Fruit fly (Drosophila melanogaster) whole organism, embryonic: ENCODE measurements around the gene prt.
A peak's percentile ranks its signal among the peaks of the same experiment; 100 is the strongest.

ENCODE experiments used
- Atf6 ChIP-seq: fragments of 200-800 bp; sonication (Bioruptor generic); IDR thresholded peaks from 2 replicates; pipeline ENCODE4 v1.3.6; 2022; ENCODE audit warnings: missing biosample characterization, missing genetic modification characterization
- Awh ChIP-seq: fragments of 200-800 bp; sonication (Bioruptor generic); IDR thresholded peaks from 2 replicates; pipeline ENCODE4, ENCODE4 v1.3.6; 2022; ENCODE audit warnings: missing biosample characterization, missing genetic modification characterization
- CG10565 ChIP-seq: fragments of 200-800 bp; sonication (Bioruptor generic); optimal IDR thresholded peaks from 3 replicates; lab custom pipeline; 2016; ENCODE audit warnings: missing biosample characterization, mild to moderate bottlenecking, missing genetic modification characterization
- CG11247 ChIP-seq: fragments of 200-800 bp; sonication (Bioruptor generic); IDR thresholded peaks from 2 replicates; pipeline ENCODE4 v1.3.6; 2022; ENCODE audit warnings: missing biosample characterization, missing genetic modification characterization
- CG12219 ChIP-seq: fragments of 200-800 bp; sonication (Bioruptor generic); optimal IDR thresholded peaks from 3 replicates; lab custom pipeline; 2018; ENCODE audit warnings: missing biosample characterization, mild to moderate bottlenecking, missing genetic modification characterization
- CG12391 ChIP-seq: fragments of 200-800 bp; sonication (Bioruptor generic); optimal IDR thresholded peaks from 3 replicates; lab custom pipeline; 2018; ENCODE audit warnings: missing biosample characterization, mild to moderate bottlenecking, missing genetic modification characterization, moderate library complexity
- CG13123 ChIP-seq: fragments of 200-800 bp; sonication (Bioruptor generic); optimal IDR thresholded peaks from 2 replicates; lab custom pipeline; 2016; ENCODE audit warnings: missing biosample characterization, missing genetic modification characterization
- CG13287 ChIP-seq: fragments of 200-800 bp; sonication (Bioruptor generic); IDR thresholded peaks from 2 replicates; pipeline ENCODE4 v1.3.6; 2022; ENCODE audit warnings: missing biosample characterization, missing genetic modification characterization; ENCODE audit not compliant: partially characterized antibody
- CG13624 ChIP-seq: fragments of 200-800 bp; sonication (Bioruptor generic); optimal IDR thresholded peaks from 2 replicates; lab custom pipeline; 2016; ENCODE audit warnings: missing biosample characterization, missing genetic modification characterization
- CG14014 ChIP-seq: fragments of 200-800 bp; sonication (Bioruptor generic); IDR thresholded peaks from 2 replicates; pipeline ENCODE4 v1.3.6; 2022; ENCODE audit warnings: missing biosample characterization, missing genetic modification characterization
- CG15011 ChIP-seq: fragments of 200-800 bp; sonication (Bioruptor generic); optimal IDR thresholded peaks from 3 replicates; lab custom pipeline; 2018; ENCODE audit warnings: missing biosample characterization, mild to moderate bottlenecking, missing genetic modification characterization
- CG15073 ChIP-seq: fragments of 200-800 bp; sonication (Bioruptor generic); optimal IDR thresholded peaks from 2 replicates; lab custom pipeline; 2016; ENCODE audit warnings: missing biosample characterization, missing genetic modification characterization
- CG16813 ChIP-seq: fragments of 200-800 bp; sonication (Bioruptor generic); IDR thresholded peaks from 3 replicates; pipeline ENCODE4 v1.3.6; 2022; ENCODE audit warnings: missing biosample characterization, missing genetic modification characterization; ENCODE audit not compliant: partially characterized antibody
- CG1792 ChIP-seq: fragments of 200-800 bp; sonication (Bioruptor generic); optimal IDR thresholded peaks from 2 replicates; lab custom pipeline; 2016; ENCODE audit warnings: missing biosample characterization, missing genetic modification characterization
- CG18011 ChIP-seq: fragments of 200-800 bp; sonication (Bioruptor generic); optimal IDR thresholded peaks from 2 replicates; lab custom pipeline; 2017; ENCODE audit warnings: missing biosample characterization, missing genetic modification characterization, mild to moderate bottlenecking, moderate library complexity, missing genotype
- CG30020 ChIP-seq: fragments of 200-800 bp; optimal IDR thresholded peaks from 2 replicates; lab custom pipeline; 2019; ENCODE audit warnings: missing biosample characterization, mild to moderate bottlenecking, missing genetic modification characterization, moderate library complexity
- CG30431 ChIP-seq: fragments of 200-800 bp; sonication (Bioruptor generic); optimal IDR thresholded peaks from 2 replicates; lab custom pipeline; 2017; ENCODE audit warnings: missing biosample characterization, missing genetic modification characterization
- CG3163 ChIP-seq: fragments of 200-800 bp; sonication (Bioruptor generic); optimal IDR thresholded peaks from 3 replicates; lab custom pipeline; 2016; ENCODE audit warnings: missing biosample characterization, missing genetic modification characterization
- CG33213 ChIP-seq: fragments of 200-800 bp; sonication (Bioruptor generic); optimal IDR thresholded peaks from 3 replicates; lab custom pipeline; 2016; ENCODE audit warnings: missing biosample characterization, missing genetic modification characterization
- CG3407 ChIP-seq: fragments of 200-800 bp; sonication (Bioruptor generic); optimal IDR thresholded peaks from 2 replicates; lab custom pipeline; 2018; ENCODE audit warnings: missing biosample characterization, mild to moderate bottlenecking, missing genetic modification characterization
- CG6765 ChIP-seq: fragments of 200-800 bp; sonication (Bioruptor generic); optimal IDR thresholded peaks from 3 replicates; lab custom pipeline; 2017; ENCODE audit warnings: missing biosample characterization, mild to moderate bottlenecking, missing genetic modification characterization
- CG7839 ChIP-seq: fragments of 200-800 bp; sonication (Bioruptor generic); optimal IDR thresholded peaks from 3 replicates; lab custom pipeline; 2018; ENCODE audit warnings: missing biosample characterization, mild to moderate bottlenecking, missing genetic modification characterization, moderate library complexity
- CG7928 ChIP-seq: fragments of 200-800 bp; sonication (Bioruptor generic); optimal IDR thresholded peaks from 2 replicates; lab custom pipeline; 2017; ENCODE audit warnings: missing biosample characterization, mild to moderate bottlenecking, missing genetic modification characterization
- Dp ChIP-seq: fragments of 200-800 bp; sonication (Bioruptor generic); optimal IDR thresholded peaks from 2 replicates; lab custom pipeline; 2018; ENCODE audit warnings: missing biosample characterization, mild to moderate bottlenecking, missing genetic modification characterization, moderate library complexity
- Drgx ChIP-seq: fragments of 200-800 bp; sonication (Bioruptor generic); IDR thresholded peaks from 2 replicates; pipeline ENCODE4 v1.3.6; 2022; ENCODE audit warnings: missing biosample characterization, missing genetic modification characterization
- GATAe ChIP-seq: fragments of 200-800 bp; sonication (Bioruptor generic); conservative IDR thresholded peaks from 2 replicates; pipeline ENCODE4 v1.3.6; 2022; ENCODE audit warnings: missing biosample characterization, missing genetic modification characterization
- Hey ChIP-seq: fragments of 200-800 bp; sonication (Bioruptor generic); optimal IDR thresholded peaks from 3 replicates; lab custom pipeline; 2018; ENCODE audit warnings: missing biosample characterization, mild to moderate bottlenecking, missing genetic modification characterization
- Mrtf ChIP-seq: fragments of 200-800 bp; sonication (Bioruptor generic); IDR thresholded peaks from 3 replicates; pipeline ENCODE4 v1.3.6; 2022; ENCODE audit warnings: missing biosample characterization, missing genetic modification characterization
- Opbp ChIP-seq: fragments of 200-800 bp; sonication (Bioruptor generic); IDR thresholded peaks from 3 replicates; pipeline ENCODE4 v1.3.6; 2022; ENCODE audit warnings: missing biosample characterization, missing genetic modification characterization; ENCODE audit not compliant: partially characterized antibody
- Ptx1 ChIP-seq: fragments of 200-800 bp; sonication (Bioruptor generic); IDR thresholded peaks from 2 replicates; pipeline ENCODE4 v1.3.6; 2022; ENCODE audit warnings: missing biosample characterization, missing genetic modification characterization
- Sry-δ ChIP-seq: fragments of 200-800 bp; sonication (Bioruptor generic); optimal IDR thresholded peaks from 2 replicates; lab custom pipeline; 2016; ENCODE audit warnings: missing biosample characterization, missing genetic modification characterization
- bsh ChIP-seq, 2 experiments: fragments of 200-800 bp; sonication (Bioruptor generic); optimal IDR thresholded peaks; 2 replicates each; lab custom pipeline; 2017 to 2018; ENCODE audit warnings: mild to moderate bottlenecking in 2 of 2, missing biosample characterization in 2 of 2, missing genetic modification characterization in 2 of 2, moderate library complexity in 1 of 2
- cato ChIP-seq: fragments of 200-800 bp; sonication (Bioruptor generic); optimal IDR thresholded peaks from 2 replicates; lab custom pipeline; 2016; ENCODE audit warnings: missing biosample characterization, missing genetic modification characterization, borderline replicate concordance
- croc ChIP-seq: fragments of 200-800 bp; sonication (Bioruptor generic); conservative IDR thresholded peaks from 3 replicates; pipeline ENCODE4 v1.3.6; 2022; ENCODE audit warnings: missing biosample characterization, missing genetic modification characterization
- exex ChIP-seq: fragments of 200-800 bp; sonication (Bioruptor generic); optimal IDR thresholded peaks from 4 replicates; lab custom pipeline; 2018; ENCODE audit warnings: missing biosample characterization, mild to moderate bottlenecking, missing genetic modification characterization, moderate library complexity
- fd64A ChIP-seq: fragments of 200-800 bp; sonication (Bioruptor generic); optimal IDR thresholded peaks from 3 replicates; lab custom pipeline; 2018; ENCODE audit warnings: missing biosample characterization, mild to moderate bottlenecking, missing genetic modification characterization
- gce ChIP-seq: fragments of 200-800 bp; sonication (Bioruptor generic); IDR thresholded peaks from 3 replicates; pipeline ENCODE4 v1.3.6; 2022; ENCODE audit warnings: missing biosample characterization, missing genetic modification characterization
- hbn ChIP-seq: fragments of 200-800 bp; sonication (Bioruptor generic); IDR thresholded peaks from 2 replicates; pipeline ENCODE4 v1.3.6; 2022; ENCODE audit warnings: missing biosample characterization, missing genetic modification characterization; ENCODE audit not compliant: partially characterized antibody
- inv ChIP-seq: fragments of 200-800 bp; sonication (Bioruptor generic); IDR thresholded peaks from 2 replicates; pipeline ENCODE4 v1.3.6; 2022; ENCODE audit warnings: missing biosample characterization, missing genetic modification characterization; ENCODE audit not compliant: partially characterized antibody
- kay ChIP-seq: fragments of 200-800 bp; sonication (Bioruptor generic); optimal IDR thresholded peaks from 2 replicates; lab custom pipeline; 2016; ENCODE audit warnings: missing biosample characterization, missing genetic modification characterization
- odd ChIP-seq: fragments of 200-800 bp; sonication (Bioruptor generic); optimal IDR thresholded peaks from 2 replicates; lab custom pipeline; 2017; ENCODE audit warnings: missing biosample characterization, mild to moderate bottlenecking, missing genetic modification characterization
- slbo ChIP-seq: fragments of 200-800 bp; sonication (Bioruptor generic); IDR thresholded peaks from 2 replicates; pipeline ENCODE4 v1.3.6; 2022; ENCODE audit warnings: missing biosample characterization, missing genetic modification characterization
- unpg ChIP-seq: fragments of 200-800 bp; sonication (Bioruptor generic); optimal IDR thresholded peaks from 3 replicates; lab custom pipeline; 2018; ENCODE audit warnings: missing biosample characterization, mild to moderate bottlenecking, missing genetic modification characterization, moderate library complexity
- vnd ChIP-seq: fragments of 200-800 bp; sonication (Bioruptor generic); IDR thresholded peaks from 3 replicates; pipeline ENCODE4 v1.3.6; 2022; ENCODE audit warnings: missing biosample characterization, missing genetic modification characterization; ENCODE audit not compliant: partially characterized antibody
- wor ChIP-seq: fragments of 200-800 bp; sonication (Bioruptor generic); IDR thresholded peaks from 2 replicates; pipeline ENCODE4 v1.3.6; 2022; ENCODE audit warnings: missing biosample characterization, missing genetic modification characterization
- z ChIP-seq: fragments of 200-800 bp; sonication (Bioruptor generic); IDR thresholded peaks from 3 replicates; pipeline ENCODE4 v1.3.6; 2022; ENCODE audit warnings: missing biosample characterization, missing genetic modification characterization
- zf30C ChIP-seq: fragments of 200-800 bp; sonication (Bioruptor generic); optimal IDR thresholded peaks from 3 replicates; lab custom pipeline; 2018; ENCODE audit warnings: missing biosample characterization, mild to moderate bottlenecking, missing genetic modification characterization
- zfh1 ChIP-seq: fragments of 200-800 bp; sonication (Bioruptor generic); IDR thresholded peaks from 3 replicates; pipeline ENCODE4 v1.3.6; 2022; ENCODE audit warnings: missing biosample characterization, missing genetic modification characterization

prt gene

dm6 chr3R:23678349-23679193, 20.3 kb downstream of the prt start, which contains the start of gene GILT2 (continued):
- TF ChIP-seq vnd (GFP tag; lab: Robert Waterston, UW) (no peak), CG12219 (GFP tag; lab: Kevin White, UChicago) (peak; percentile 82), Drgx (GFP tag; lab: Robert Waterston, UW) (peak; percentile 43; the same call in 1 of the 2 replicates), zfh1 (GFP tag; lab: Robert Waterston, UW) (peak; percentile 92), CG15073 (GFP tag; lab: Kevin White, UChicago) (peak; percentile 15), CG16813 (GFP tag; lab: Robert Waterston, UW) (no peak), CG18011 (GFP tag; lab: Kevin White, UChicago) (peak; percentile 78), wor (peak; percentile 75), Awh (GFP tag; lab: Robert Waterston, UW) (peak; percentile 91), unpg (peak; percentile 92), Opbp (GFP tag; lab: Robert Waterston, UW) (no peak), z (GFP tag; lab: Robert Waterston, UW) (peak; percentile 36; the same call in 1 of the 3 replicates), CG33213 (GFP tag; lab: Kevin White, UChicago) (peak; percentile 51), CG6765 (GFP tag; lab: Kevin White, UChicago) (peak; percentile 88), Dp (GFP tag; lab: Kevin White, UChicago) (no peak), hbn (GFP tag; lab: Robert Waterston, UW) (no peak), GATAe (GFP tag; lab: Robert Waterston, UW) (peak; percentile 59), cato (GFP tag; lab: Kevin White, UChicago) (peak; percentile 85), zf30C (GFP tag; lab: Kevin White, UChicago) (no peak), CG7839 (peak; percentile 95), CG11247 (GFP tag; lab: Robert Waterston, UW) (peak; percentile 87), kay (GFP tag; lab: Kevin White, UChicago) (peak; percentile 76), CG30431 (peak; percentile 85), croc (peak; percentile 89), Sry-δ (GFP tag; lab: Kevin White, UChicago) (peak; percentile 11), CG10565 (GFP tag; lab: Kevin White, UChicago) (peak; percentile 37), CG14014 (GFP tag; lab: Robert Waterston, UW) (peak; percentile 94), slbo (GFP tag; lab: Robert Waterston, UW) (peak; percentile 94), CG13287 (no peak), Atf6 (peak; percentile 96), Ptx1 (GFP tag; lab: Robert Waterston, UW) (peak; percentile 95), gce (GFP tag; lab: Robert Waterston, UW) (peak; percentile 85), CG13624 (GFP tag; lab: Kevin White, UChicago) (peak; percentile 64), CG30020 (tag; lab: Kevin White, UChicago) (peak; percentile 62), bsh (GFP tag; optimal IDR thresholded peaks at IDR 0.05; lab: Kevin White, UChicago) (peak in 1 of 2 experiments; percentile 94), CG7928 (peak; percentile 47), odd (GFP tag; lab: Kevin White, UChicago) (peak; percentile 89), CG13123 (GFP tag; lab: Kevin White, UChicago) (peak; percentile 54), CG15011 (peak; percentile 88), CG3407 (GFP tag; lab: Kevin White, UChicago) (peak; percentile 79), exex (peak; percentile 78), CG3163 (GFP tag; lab: Kevin White, UChicago) (no peak), fd64A (peak; percentile 76), Mrtf (GFP tag; lab: Robert Waterston, UW) (peak; percentile 87), CG12391 (peak; percentile 94), CG1792 (GFP tag; lab: Kevin White, UChicago) (peak; percentile 44), Hey (tag; lab: Kevin White, UChicago) (no peak), inv (GFP tag; lab: Robert Waterston, UW) (no peak)
